Worm (Caenorhabditis elegans) whole organism, L2 larva: ENCODE measurements around the gene R151.2.

Experiments
- C34F6.9 ChIP-seq: fragments of 150-350 bp; optimal IDR thresholded peaks from 2 replicates; lab custom pipeline; 2014; ENCODE audit warnings: missing biosample characterization, missing genetic modification characterization
- F13H6.1 ChIP-seq: sonication (generic microtip); optimal IDR thresholded peaks from 2 replicates; lab custom pipeline; 2016; ENCODE audit warnings: missing genetic modification characterization, missing compliant biosample characterization
- R02D3.7 ChIP-seq: fragments of 150-350 bp; optimal IDR thresholded peaks from 2 replicates; lab custom pipeline; 2014; ENCODE audit warnings: missing biosample characterization, missing genetic modification characterization
- Y55F3AM.14 ChIP-seq: fragments of 200-800 bp; sonication (Bioruptor generic); optimal IDR thresholded peaks from 2 replicates; lab custom pipeline; 2018; ENCODE audit warnings: mild to moderate bottlenecking, missing genetic modification characterization, missing compliant biosample characterization
- ZK546.5 ChIP-seq: sonication (generic microtip); optimal IDR thresholded peaks from 2 replicates; lab custom pipeline; 2017; ENCODE audit warnings: missing biosample characterization, missing genetic modification characterization
- alr-1 ChIP-seq: fragments of 150-350 bp; optimal IDR thresholded peaks from 2 replicates; lab custom pipeline; 2014; ENCODE audit warnings: missing biosample characterization, missing genetic modification characterization
- aly-2 ChIP-seq: fragments of 150-350 bp; optimal IDR thresholded peaks from 2 replicates; lab custom pipeline; 2014; ENCODE audit warnings: missing biosample characterization, missing genetic modification characterization
- ama-1 ChIP-seq: fragments of 150-350 bp; optimal IDR thresholded peaks from 2 replicates; lab custom pipeline; 2018; ENCODE audit warnings: inconsistent platforms
- blmp-1 ChIP-seq: sonication (generic microtip); optimal IDR thresholded peaks from 2 replicates; lab custom pipeline; 2017; ENCODE audit warnings: missing genetic modification characterization, mild to moderate bottlenecking, missing compliant biosample characterization, antibody characterized with exemption, moderate library complexity; ENCODE audit not compliant: insufficient read depth
- ceh-16 ChIP-seq: fragments of 150-350 bp; optimal IDR thresholded peaks from 2 replicates; lab custom pipeline; 2014; ENCODE audit warnings: missing biosample characterization, missing genetic modification characterization
- ceh-82 ChIP-seq: fragments of 150-350 bp; optimal IDR thresholded peaks from 2 replicates; lab custom pipeline; 2014; ENCODE audit warnings: missing biosample characterization, missing genetic modification characterization
- crh-2 ChIP-seq: sonication (generic microtip); optimal IDR thresholded peaks from 2 replicates; lab custom pipeline; 2017; ENCODE audit warnings: missing biosample characterization, missing genetic modification characterization
- dmd-4 ChIP-seq: sonication (generic microtip); optimal IDR thresholded peaks from 2 replicates; lab custom pipeline; 2017; ENCODE audit warnings: missing biosample characterization, missing genetic modification characterization
- egl-27 ChIP-seq: sonication (generic microtip); optimal IDR thresholded peaks from 3 replicates; lab custom pipeline; 2017; ENCODE audit warnings: missing biosample characterization, missing genetic modification reagents, missing genetic modification characterization
- elt-1 ChIP-seq: fragments of 150-350 bp; optimal IDR thresholded peaks from 2 replicates; lab custom pipeline; 2014; ENCODE audit warnings: missing biosample characterization, missing genetic modification characterization
- elt-3 ChIP-seq: sonication (generic microtip); optimal IDR thresholded peaks from 2 replicates; lab custom pipeline; 2017; ENCODE audit warnings: missing biosample characterization, missing genetic modification characterization
- fos-1 ChIP-seq: fragments of 150-350 bp; optimal IDR thresholded peaks from 2 replicates; lab custom pipeline; 2014; ENCODE audit warnings: missing biosample characterization, missing genetic modification characterization
- gmeb-1 ChIP-seq: fragments of 150-350 bp; optimal IDR thresholded peaks from 2 replicates; lab custom pipeline; 2014; ENCODE audit warnings: missing biosample characterization, missing genetic modification characterization
- lin-11 ChIP-seq: fragments of 150-350 bp; sonication (generic microtip); optimal IDR thresholded peaks from 2 replicates; lab custom pipeline; 2014; ENCODE audit warnings: missing biosample characterization, missing genetic modification characterization, inconsistent platforms, mixed read lengths
- lin-13 ChIP-seq: fragments of 150-350 bp; optimal IDR thresholded peaks from 2 replicates; lab custom pipeline; 2014; ENCODE audit warnings: missing biosample characterization, missing genetic modification reagents, missing genetic modification characterization
- lin-39 ChIP-seq: fragments of 150-350 bp; optimal IDR thresholded peaks from 2 replicates; lab custom pipeline; 2014; ENCODE audit warnings: missing biosample characterization, missing genetic modification reagents, missing genetic modification characterization
- lsy-2 ChIP-seq, 2 experiments: fragments of 150-350 bp in 1 of 2; sonication (generic microtip) in 1 of 2; optimal IDR thresholded peaks; 2 replicates each; lab custom pipeline; 2014 to 2017; ENCODE audit warnings: missing biosample characterization in 2 of 2, missing genetic modification characterization in 2 of 2
- mab-5 ChIP-seq: fragments of 150-350 bp; optimal IDR thresholded peaks from 2 replicates; lab custom pipeline; 2014; ENCODE audit warnings: missing biosample characterization, missing genetic modification characterization
- mbf-1 ChIP-seq: sonication (generic microtip); optimal IDR thresholded peaks from 2 replicates; lab custom pipeline; 2017; ENCODE audit warnings: missing biosample characterization, missing genetic modification characterization
- mdl-1 ChIP-seq, 2 experiments: fragments of 150-350 bp in 1 of 2; sonication (generic microtip) in 1 of 2; optimal IDR thresholded peaks; 2 replicates each; lab custom pipeline; 2017; ENCODE audit warnings: missing biosample characterization in 2 of 2, missing genetic modification characterization in 2 of 2
- nhr-10 ChIP-seq: sonication (generic microtip); optimal IDR thresholded peaks from 2 replicates; lab custom pipeline; 2017; ENCODE audit warnings: missing biosample characterization, missing genetic modification characterization
- nhr-11 ChIP-seq: fragments of 150-350 bp; optimal IDR thresholded peaks from 2 replicates; lab custom pipeline; 2014; ENCODE audit warnings: missing biosample characterization, missing genetic modification characterization
- nhr-12 ChIP-seq: fragments of 150-350 bp; optimal IDR thresholded peaks from 2 replicates; lab custom pipeline; 2014; ENCODE audit warnings: missing biosample characterization, missing genetic modification characterization
- nhr-129 ChIP-seq: fragments of 150-350 bp; optimal IDR thresholded peaks from 2 replicates; lab custom pipeline; 2014; ENCODE audit warnings: missing biosample characterization, missing genetic modification characterization
- nhr-21 ChIP-seq: fragments of 150-350 bp; optimal IDR thresholded peaks from 2 replicates; lab custom pipeline; 2014; ENCODE audit warnings: missing biosample characterization, missing genetic modification characterization
- nhr-23 ChIP-seq: fragments of 150-350 bp; optimal IDR thresholded peaks from 2 replicates; lab custom pipeline; 2014; ENCODE audit warnings: missing biosample characterization, missing genetic modification reagents, missing genetic modification characterization
- nhr-237 ChIP-seq: fragments of 150-350 bp; optimal IDR thresholded peaks from 2 replicates; lab custom pipeline; 2014; ENCODE audit warnings: missing biosample characterization, missing genetic modification characterization
- nhr-25 ChIP-seq: fragments of 150-350 bp; sonication (generic microtip); optimal IDR thresholded peaks from 3 replicates; lab custom pipeline; 2014; ENCODE audit warnings: missing biosample characterization, missing genetic modification characterization
- nhr-6 ChIP-seq: fragments of 150-350 bp; optimal IDR thresholded peaks from 2 replicates; lab custom pipeline; 2014; ENCODE audit warnings: missing biosample characterization, missing genetic modification characterization
- nhr-77 ChIP-seq: fragments of 150-350 bp; optimal IDR thresholded peaks from 2 replicates; lab custom pipeline; 2014; ENCODE audit warnings: missing biosample characterization, missing genetic modification characterization
- peb-1 ChIP-seq: fragments of 150-350 bp; optimal IDR thresholded peaks from 2 replicates; lab custom pipeline; 2014; ENCODE audit warnings: missing biosample characterization, missing genetic modification characterization
- sem-4 ChIP-seq: fragments of 150-350 bp; optimal IDR thresholded peaks from 2 replicates; lab custom pipeline; 2014; ENCODE audit warnings: missing biosample characterization, missing genetic modification reagents, missing genetic modification characterization
- skn-1 ChIP-seq: sonication (generic microtip); optimal IDR thresholded peaks from 2 replicates; lab custom pipeline; 2017; ENCODE audit warnings: missing biosample characterization, missing genetic modification characterization
- sma-3 ChIP-seq: sonication (generic microtip); optimal IDR thresholded peaks from 2 replicates; lab custom pipeline; 2016; ENCODE audit warnings: missing genetic modification reagents, missing genetic modification characterization, missing compliant biosample characterization
- sma-9 ChIP-seq, 2 experiments: fragments of 150-350 bp in 1 of 2; sonication (generic microtip) in 1 of 2; optimal IDR thresholded peaks; 2 replicates each; lab custom pipeline; 2014 to 2016; ENCODE audit warnings: missing genetic modification characterization in 2 of 2, mild to moderate bottlenecking in 1 of 2, missing biosample characterization in 1 of 2, missing compliant biosample characterization in 1 of 2, missing genetic modification reagents in 1 of 2, moderate library complexity in 1 of 2
- snpc-4 ChIP-seq: fragments of 150-350 bp; optimal IDR thresholded peaks from 2 replicates; lab custom pipeline; 2014; ENCODE audit warnings: missing biosample characterization, missing genetic modification characterization
- unc-39 ChIP-seq: fragments of 150-350 bp; optimal IDR thresholded peaks from 2 replicates; lab custom pipeline; 2014; ENCODE audit warnings: missing biosample characterization, missing genetic modification characterization
- unc-62 ChIP-seq: fragments of 150-350 bp; optimal IDR thresholded peaks from 2 replicates; lab custom pipeline; 2014; ENCODE audit warnings: missing biosample characterization, missing genetic modification reagents, missing genetic modification characterization
- zag-1 ChIP-seq: fragments of 150-350 bp; optimal IDR thresholded peaks from 2 replicates; lab custom pipeline; 2014; ENCODE audit warnings: missing biosample characterization, missing genetic modification characterization
- ztf-11 ChIP-seq: sonication (generic microtip); optimal IDR thresholded peaks from 2 replicates; lab custom pipeline; 2017; ENCODE audit warnings: missing biosample characterization, missing genetic modification characterization
- ztf-4 ChIP-seq: fragments of 150-350 bp; optimal IDR thresholded peaks from 2 replicates; lab custom pipeline; 2014; ENCODE audit warnings: missing biosample characterization, missing genetic modification characterization

R151.2 gene

DNA sequence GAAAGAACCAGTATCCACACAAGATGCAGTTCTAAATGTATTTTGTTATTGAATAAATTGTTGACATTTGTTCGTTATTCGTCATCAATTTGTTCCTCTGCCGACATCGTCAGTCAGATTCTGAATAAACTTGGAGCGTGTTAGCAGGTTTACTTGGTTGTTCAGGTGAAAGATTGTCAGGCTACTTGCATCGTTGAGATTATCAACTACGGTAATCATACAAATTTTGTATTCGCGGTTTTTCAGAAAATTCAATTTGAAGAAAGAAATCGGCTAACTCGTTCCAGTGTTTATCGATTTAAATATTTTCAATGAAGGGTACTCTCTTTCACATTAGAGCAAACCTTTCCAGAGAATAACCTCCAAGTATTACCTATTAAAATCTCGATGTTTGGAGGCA, at the start of gene R151.2:
TSS of gene R151.2 (plus strand) at position 247 of the 400 bp plus-strand sequence.
- no peak for TF ChIP-seq skn-1 (tag; lab: Kevin White, UChicago)
- no peak for TF ChIP-seq nhr-25
- TF ChIP-seq snpc-4 (tag; lab: Kevin White, UChicago): no peak
- no peak for TF ChIP-seq C34F6.9 (tag; lab: Kevin White, UChicago)
- TF ChIP-seq ama-1: no peak
- no peak for TF ChIP-seq lin-39
- TF ChIP-seq nhr-12 (tag; lab: Kevin White, UChicago): no peak
- no peak for TF ChIP-seq R02D3.7
- no peak for TF ChIP-seq dmd-4 (tag; lab: Kevin White, UChicago)

DNA sequence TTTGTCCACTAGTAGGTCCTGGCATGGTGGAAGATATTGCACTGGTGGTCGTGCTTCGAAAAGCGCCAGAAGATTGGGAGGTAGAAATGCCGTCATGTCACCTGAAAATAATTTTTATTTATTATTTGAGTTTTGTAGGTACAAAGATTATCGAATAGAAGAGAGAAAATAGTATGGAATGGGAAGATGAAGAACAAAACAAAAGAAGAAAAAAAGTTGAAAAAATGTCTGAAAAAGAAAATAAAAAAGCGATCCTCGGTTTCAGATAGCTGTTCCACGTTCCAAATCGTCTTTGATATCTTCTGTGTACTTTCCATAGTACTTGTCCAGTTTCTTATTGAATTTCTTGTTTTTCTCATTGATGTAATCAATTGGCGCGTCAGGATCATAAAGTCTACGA, 48.7 kb upstream of the R151.2 start, which contains the start of gene rnp-7:
TSS of gene rnp-7 (minus strand) at position 101 of the 400 bp plus-strand sequence.
- no peak for TF ChIP-seq zag-1 (tag; lab: Kevin White, UChicago)
- TF ChIP-seq crh-2 (tag; lab: Kevin White, UChicago): no peak
- no peak for TF ChIP-seq gmeb-1 (tag; lab: Kevin White, UChicago)
- TF ChIP-seq dmd-4 (tag; lab: Kevin White, UChicago): no peak
- TF ChIP-seq sem-4: no peak
- TF ChIP-seq mab-5 (tag; lab: Kevin White, UChicago): no peak
- TF ChIP-seq C34F6.9 (tag; lab: Kevin White, UChicago): no peak

- no peak for TF ChIP-seq nhr-11
- TF ChIP-seq nhr-25: peak; percentile 89
- TF ChIP-seq mdl-1 (tag; optimal IDR thresholded peaks at IDR 0.05; lab: Kevin White, UChicago): peak in 1 of 2 experiments; percentile 67
- peak; percentile 79 for TF ChIP-seq mab-5 (tag; lab: Kevin White, UChicago)
- TF ChIP-seq F13H6.1: peak; percentile 78
- TF ChIP-seq C34F6.9 (tag; lab: Kevin White, UChicago): peak; percentile 94
- peak; percentile 82 for TF ChIP-seq fos-1 (tag; lab: Kevin White, UChicago)
- peak; percentile 78 to 96 for TF ChIP-seq lsy-2 (tag; optimal IDR thresholded peaks at IDR 0.05; lab: Kevin White, UChicago)
- peak; percentile 32 for TF ChIP-seq nhr-77 (tag; lab: Kevin White, UChicago)
- no peak for TF ChIP-seq Y55F3AM.14 (GFP tag; lab: Kevin White, UChicago)
- TF ChIP-seq nhr-237 (tag; lab: Kevin White, UChicago): no peak
- peak; percentile 92 for TF ChIP-seq egl-27 (tag; lab: Kevin White, UChicago)
- no peak for TF ChIP-seq elt-3
- peak; percentile 63 for TF ChIP-seq blmp-1 (tag; lab: Kevin White, UChicago)
- TF ChIP-seq lin-13 (GFP tag; lab: Kevin White, UChicago): peak; percentile 99
- TF ChIP-seq skn-1 (tag; lab: Kevin White, UChicago): peak; percentile 19
- TF ChIP-seq ceh-82 (tag; lab: Kevin White, UChicago): no peak
- peak; percentile 83 for TF ChIP-seq sma-9 (GFP tag; optimal IDR thresholded peaks at IDR 0.05; lab: Kevin White, UChicago)
- TF ChIP-seq sma-9 (tag; optimal IDR thresholded peaks at IDR 0.05; lab: Kevin White, UChicago): no peak
- no peak for TF ChIP-seq nhr-12 (tag; lab: Kevin White, UChicago)
- no peak for TF ChIP-seq unc-39 (tag; lab: Kevin White, UChicago)
- TF ChIP-seq R02D3.7: peak; percentile 19
- TF ChIP-seq ZK546.5 (tag; lab: Kevin White, UChicago): peak; percentile 12
- TF ChIP-seq ztf-4: peak; percentile 58
- TF ChIP-seq mbf-1: no peak
- TF ChIP-seq peb-1 (tag; lab: Kevin White, UChicago): no peak
- no peak for TF ChIP-seq aly-2
- no peak for TF ChIP-seq nhr-10 (tag; lab: Kevin White, UChicago)
- peak; percentile 82 for TF ChIP-seq snpc-4 (tag; lab: Kevin White, UChicago)
- TF ChIP-seq dmd-4 (tag; lab: Kevin White, UChicago): no peak
- TF ChIP-seq sma-3: peak; percentile 86
- peak; percentile 69 for TF ChIP-seq nhr-6 (tag; lab: Kevin White, UChicago)
- TF ChIP-seq alr-1 (tag; lab: Kevin White, UChicago): no peak
- peak; percentile 95 for TF ChIP-seq gmeb-1 (tag; lab: Kevin White, UChicago)
- TF ChIP-seq elt-1: no peak
- peak; percentile 3 for TF ChIP-seq lin-39
- TF ChIP-seq lin-11 (tag; lab: Kevin White, UChicago): peak; percentile 87
- TF ChIP-seq nhr-129 (tag; lab: Kevin White, UChicago): peak; percentile 82
- TF ChIP-seq ceh-16: peak; percentile 56
- no peak for TF ChIP-seq nhr-23
- peak; percentile 66 for TF ChIP-seq zag-1 (tag; lab: Kevin White, UChicago)
- no peak for TF ChIP-seq unc-62 (GFP tag; lab: Kevin White, UChicago)
- TF ChIP-seq ztf-11 (tag; lab: Kevin White, UChicago): no peak
- peak; percentile 94 for TF ChIP-seq crh-2 (tag; lab: Kevin White, UChicago)
- TF ChIP-seq sem-4: peak; percentile 77
- peak; percentile 86 for TF ChIP-seq nhr-21 (tag; lab: Kevin White, UChicago)
- TF ChIP-seq ama-1: no peak
Observed at ce11 chrIII:7162065-7162762, 47.6 kb upstream of the R151.2 start, which contains the start of the genes syf-2 and K04G7.1. TSS of gene syf-2 (minus strand) at chrIII:7162115. TSS of gene K04G7.1 (plus strand) at chrIII:7162712.
